Fruit fly (Drosophila melanogaster) whole organism, embryonic: Measurements from ENCODE around the gene CG32182.

Source experiments
- Blimp-1 ChIP-seq: fragments of 200-800 bp; sonication (Bioruptor generic); optimal IDR thresholded peaks from 3 replicates; lab custom pipeline; 2018; ENCODE audit warnings: missing biosample characterization, missing genetic modification characterization, mild to moderate bottlenecking, moderate library complexity, missing genetic modification reagents
- CG10321 ChIP-seq: fragments of 200-800 bp; sonication (Bioruptor generic); IDR thresholded peaks from 2 replicates; pipeline ENCODE4 v1.3.6; 2022; ENCODE audit warnings: missing biosample characterization, missing genetic modification characterization
- CG12769 ChIP-seq: fragments of 200-800 bp; sonication (Bioruptor generic); optimal IDR thresholded peaks from 2 replicates; lab custom pipeline; 2019; ENCODE audit warnings: missing biosample characterization, mild to moderate bottlenecking, missing genetic modification characterization, moderate library complexity
- CG13287 ChIP-seq: fragments of 200-800 bp; sonication (Bioruptor generic); IDR thresholded peaks from 2 replicates; pipeline ENCODE4 v1.3.6; 2022; ENCODE audit warnings: missing biosample characterization, missing genetic modification characterization; ENCODE audit not compliant: partially characterized antibody
- CG14710 ChIP-seq: fragments of 200-800 bp; sonication (Bioruptor generic); optimal IDR thresholded peaks from 3 replicates; lab custom pipeline; 2019; ENCODE audit warnings: missing biosample characterization, mild to moderate bottlenecking, missing genetic modification characterization, moderate library complexity
- CG15479 ChIP-seq: fragments of 200-800 bp; sonication (Bioruptor generic); optimal IDR thresholded peaks from 3 replicates; lab custom pipeline; 2019; ENCODE audit warnings: missing biosample characterization, mild to moderate bottlenecking, missing genetic modification characterization, moderate library complexity
- CG17829 ChIP-seq: fragments of 200-800 bp; optimal IDR thresholded peaks from 2 replicates; lab custom pipeline; 2019; ENCODE audit warnings: missing biosample characterization, mild to moderate bottlenecking, missing genetic modification characterization, moderate library complexity
- CG17912 ChIP-seq: fragments of 200-800 bp; sonication (Bioruptor generic); optimal IDR thresholded peaks from 2 replicates; lab custom pipeline; 2018; ENCODE audit warnings: missing biosample characterization, mild to moderate bottlenecking, missing genetic modification characterization
- CG1832 ChIP-seq: fragments of 200-800 bp; sonication (Bioruptor generic); optimal IDR thresholded peaks from 2 replicates; lab custom pipeline; 2017; ENCODE audit warnings: missing biosample characterization, mild to moderate bottlenecking, missing genetic modification characterization, inconsistent platforms
- CG2202 ChIP-seq: fragments of 200-800 bp; sonication (Bioruptor generic); optimal IDR thresholded peaks from 2 replicates; lab custom pipeline; 2018; ENCODE audit warnings: missing biosample characterization, mild to moderate bottlenecking, missing genetic modification characterization
- CG30020 ChIP-seq: fragments of 200-800 bp; optimal IDR thresholded peaks from 2 replicates; lab custom pipeline; 2019; ENCODE audit warnings: missing biosample characterization, mild to moderate bottlenecking, missing genetic modification characterization, moderate library complexity
- CG31365 ChIP-seq: fragments of 200-800 bp; sonication (Bioruptor generic); optimal IDR thresholded peaks from 2 replicates; lab custom pipeline; 2018; ENCODE audit warnings: missing biosample characterization, mild to moderate bottlenecking, missing genetic modification characterization
- CG32772 ChIP-seq: fragments of 200-800 bp; sonication (Bioruptor generic); IDR thresholded peaks from 2 replicates; pipeline ENCODE4 v1.3.6; 2022; ENCODE audit warnings: missing biosample characterization, missing genetic modification characterization
- CG4282 ChIP-seq: fragments of 200-800 bp; sonication (Bioruptor generic); optimal IDR thresholded peaks from 2 replicates; lab custom pipeline; 2016; ENCODE audit warnings: missing biosample characterization, missing genetic modification characterization
- CG9817 ChIP-seq: fragments of 200-800 bp; sonication (Bioruptor generic); optimal IDR thresholded peaks from 2 replicates; lab custom pipeline; 2018; ENCODE audit warnings: missing biosample characterization, mild to moderate bottlenecking, missing genetic modification characterization, moderate library complexity
- CG9932 ChIP-seq: fragments of 200-800 bp; sonication (Bioruptor generic); IDR thresholded peaks from 2 replicates; pipeline ENCODE4 v1.3.6; 2022; ENCODE audit warnings: missing biosample characterization, missing genetic modification characterization
- Chrac-16 ChIP-seq: fragments of 200-800 bp; sonication (Bioruptor generic); optimal IDR thresholded peaks from 3 replicates; lab custom pipeline; 2016; ENCODE audit warnings: missing biosample characterization, missing genetic modification characterization
- CkIIα-i1 ChIP-seq: fragments of 200-800 bp; sonication (Bioruptor generic); IDR thresholded peaks from 2 replicates; pipeline ENCODE4 v1.3.6; 2022; ENCODE audit warnings: missing biosample characterization, missing genetic modification characterization
- Deaf1 ChIP-seq: fragments of 200-800 bp; optimal IDR thresholded peaks from 3 replicates; lab custom pipeline; 2019; ENCODE audit warnings: missing biosample characterization, mild to moderate bottlenecking, missing genetic modification characterization, moderate library complexity
- Eip74EF ChIP-seq, 2 experiments: fragments of 200-800 bp in 1 of 2; fragments of >200 bp in 1 of 2; sonication (Bioruptor generic) in 1 of 2; optimal IDR thresholded peaks; 2 replicates each; lab custom pipeline; 2017 to 2019; ENCODE audit warnings: missing biosample characterization in 2 of 2, missing genetic modification characterization in 2 of 2, mild to moderate bottlenecking in 1 of 2, moderate library complexity in 1 of 2
- Ets65A ChIP-seq: fragments of 200-800 bp; sonication (Bioruptor generic); peaks from one replicate; lab custom pipeline; 2016; ENCODE audit warnings: missing biosample characterization, missing genetic modification characterization
- Hmx ChIP-seq: fragments of 200-800 bp; sonication (Bioruptor generic); optimal IDR thresholded peaks from 2 replicates; lab custom pipeline; 2016; ENCODE audit warnings: missing biosample characterization, missing genetic modification characterization
- Kr ChIP-seq: fragments of 200-800 bp; sonication (Bioruptor generic); optimal IDR thresholded peaks from 2 replicates; lab custom pipeline; 2017; ENCODE audit warnings: missing biosample characterization, mild to moderate bottlenecking, missing genetic modification characterization
- Max ChIP-seq: fragments of 200-800 bp; sonication (Bioruptor generic); optimal IDR thresholded peaks from 2 replicates; lab custom pipeline; 2016; ENCODE audit warnings: missing biosample characterization, mild to moderate bottlenecking, missing genetic modification characterization
- Spps ChIP-seq: fragments of 200-800 bp; sonication (Bioruptor generic); optimal IDR thresholded peaks from 2 replicates; lab custom pipeline; 2018; ENCODE audit warnings: missing biosample characterization, mild to moderate bottlenecking, missing genetic modification characterization
- Sry-δ ChIP-seq: fragments of 200-800 bp; sonication (Bioruptor generic); optimal IDR thresholded peaks from 2 replicates; lab custom pipeline; 2016; ENCODE audit warnings: missing biosample characterization, missing genetic modification characterization
- Ssrp ChIP-seq: fragments of 200-800 bp; sonication (Bioruptor generic); optimal IDR thresholded peaks from 2 replicates; lab custom pipeline; 2018; ENCODE audit warnings: missing biosample characterization, mild to moderate bottlenecking, missing genetic modification characterization, moderate library complexity
- Vsx1 ChIP-seq: fragments of 200-800 bp; sonication (Bioruptor generic); optimal IDR thresholded peaks from 2 replicates; lab custom pipeline; 2017; ENCODE audit warnings: missing biosample characterization, mild to moderate bottlenecking, missing genetic modification characterization, missing genetic modification reagents
- Xbp1 ChIP-seq: fragments of 200-800 bp; sonication (Bioruptor generic); optimal IDR thresholded peaks from 3 replicates; lab custom pipeline; 2016; ENCODE audit warnings: missing biosample characterization, mild to moderate bottlenecking, missing genetic modification characterization
- ab ChIP-seq: fragments of 200-800 bp; sonication (Bioruptor generic); optimal IDR thresholded peaks from 2 replicates; lab custom pipeline; 2016; ENCODE audit warnings: missing biosample characterization, missing genetic modification characterization
- abd-A ChIP-seq: fragments of 200-800 bp; sonication (Bioruptor generic); optimal IDR thresholded peaks from 3 replicates; lab custom pipeline; 2019; ENCODE audit warnings: missing biosample characterization, mild to moderate bottlenecking, missing genetic modification characterization, moderate library complexity
- ap ChIP-seq: fragments of 200-800 bp; sonication (Bioruptor generic); IDR thresholded peaks from 2 replicates; pipeline ENCODE4 v1.3.6; 2022; ENCODE audit warnings: missing biosample characterization, missing genetic modification characterization
- br ChIP-seq: fragments of >200 bp; optimal IDR thresholded peaks from 2 replicates; lab custom pipeline; 2017
- caup ChIP-seq: fragments of 200-800 bp; sonication (Bioruptor generic); optimal IDR thresholded peaks from 3 replicates; lab custom pipeline; 2017; ENCODE audit warnings: missing biosample characterization, mild to moderate bottlenecking, missing genetic modification characterization, moderate library complexity; ENCODE audit not compliant: severe bottlenecking
- crc ChIP-seq: fragments of 200-800 bp; sonication (Bioruptor generic); optimal IDR thresholded peaks from 2 replicates; lab custom pipeline; 2016; ENCODE audit warnings: missing biosample characterization, missing genetic modification characterization
- cwo ChIP-seq: fragments of 200-800 bp; sonication (Bioruptor generic); optimal IDR thresholded peaks from 3 replicates; lab custom pipeline; 2017; ENCODE audit warnings: missing biosample characterization, missing genetic modification characterization, mild to moderate bottlenecking, moderate library complexity, missing genetic modification reagents
- dm ChIP-seq: fragments of 200-800 bp; sonication (Bioruptor generic); optimal IDR thresholded peaks from 3 replicates; lab custom pipeline; 2016; ENCODE audit warnings: missing biosample characterization, missing genetic modification characterization
- emc ChIP-seq: fragments of 200-800 bp; sonication (Bioruptor generic); optimal IDR thresholded peaks from 2 replicates; lab custom pipeline; 2016; ENCODE audit warnings: missing biosample characterization, missing genetic modification characterization
- gsb-n ChIP-seq: fragments of 200-800 bp; sonication (Bioruptor generic); optimal IDR thresholded peaks from 3 replicates; lab custom pipeline; 2018; ENCODE audit warnings: missing biosample characterization, mild to moderate bottlenecking, missing genetic modification characterization
- insv ChIP-seq, 2 experiments: fragments of 200-800 bp; sonication (Bioruptor generic); optimal IDR thresholded peaks; 3 replicates each; lab custom pipeline; 2016 to 2018; ENCODE audit warnings: missing biosample characterization in 2 of 2, missing genetic modification characterization in 2 of 2
- mirr ChIP-seq: fragments of 200-800 bp; sonication (Bioruptor generic); optimal IDR thresholded peaks from 3 replicates; lab custom pipeline; 2018; ENCODE audit warnings: missing biosample characterization, mild to moderate bottlenecking, missing genetic modification characterization
- pros ChIP-seq: fragments of 200-800 bp; sonication (Bioruptor generic); optimal IDR thresholded peaks from 3 replicates; lab custom pipeline; 2019; ENCODE audit warnings: missing biosample characterization, mild to moderate bottlenecking, missing genetic modification characterization, moderate library complexity
- pum ChIP-seq: fragments of 200-800 bp; sonication (Bioruptor generic); optimal IDR thresholded peaks from 2 replicates; lab custom pipeline; 2016; ENCODE audit warnings: missing biosample characterization, missing genetic modification characterization
- sc ChIP-seq, 3 experiments: fragments of >200 bp in 2 of 3; fragments of 200-800 bp in 1 of 3; sonication (Bioruptor generic) in 1 of 3; optimal IDR thresholded peaks; 2 replicates in 2 of 3; 3 replicates in 1 of 3; lab custom pipeline; 2017; ENCODE audit warnings: mild to moderate bottlenecking in 1 of 3, missing biosample characterization in 1 of 3, missing genetic modification characterization in 1 of 3, missing genetic modification reagents in 1 of 3
- seq ChIP-seq: fragments of 200-800 bp; sonication (Bioruptor generic); IDR thresholded peaks from 2 replicates; pipeline ENCODE4 v1.3.6; 2022; ENCODE audit warnings: missing biosample characterization, missing genetic modification characterization
- sima ChIP-seq: fragments of 200-800 bp; sonication (Bioruptor generic); optimal IDR thresholded peaks from 2 replicates; lab custom pipeline; 2016; ENCODE audit warnings: missing biosample characterization, missing genetic modification characterization
- sna ChIP-seq: fragments of 200-800 bp; sonication (Bioruptor generic); IDR thresholded peaks from 2 replicates; pipeline ENCODE4 v1.3.6; 2022; ENCODE audit warnings: missing biosample characterization, missing genetic modification characterization; ENCODE audit not compliant: partially characterized antibody
- vvl ChIP-seq: fragments of 200-800 bp; sonication (Bioruptor generic); IDR thresholded peaks from 2 replicates; pipeline ENCODE4 v1.3.6; 2022; ENCODE audit warnings: missing biosample characterization, missing genetic modification characterization
- zen ChIP-seq: fragments of 200-800 bp; sonication (Bioruptor generic); optimal IDR thresholded peaks from 3 replicates; lab custom pipeline; 2018; ENCODE audit warnings: missing biosample characterization, mild to moderate bottlenecking, missing genetic modification characterization, moderate library complexity
- zfh2 ChIP-seq: fragments of 200-800 bp; sonication (Bioruptor generic); optimal IDR thresholded peaks from 2 replicates; lab custom pipeline; 2016; ENCODE audit warnings: missing biosample characterization, missing genetic modification characterization

CG32182 gene

DNA sequence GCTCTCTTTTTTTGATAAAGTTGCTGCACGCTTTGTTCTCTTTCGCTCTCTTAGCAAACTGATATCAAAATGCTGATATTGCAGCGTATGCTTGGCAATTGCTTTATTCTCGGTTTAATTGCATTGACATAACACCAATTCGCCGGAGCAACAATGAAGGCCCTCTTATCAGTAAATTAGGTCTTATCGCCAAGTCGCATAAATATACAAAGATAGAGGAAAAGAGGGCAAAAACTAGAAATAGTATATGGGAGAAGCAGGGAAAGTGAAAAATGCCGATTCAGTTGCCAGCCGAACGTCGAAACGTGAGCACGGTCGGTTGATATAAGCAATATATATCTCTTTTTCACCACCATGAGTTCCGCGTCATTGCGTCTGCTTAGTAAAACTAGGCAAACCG is 17.4 kb upstream of the CG32182 start, which contains the start of gene CG7460 (continued):
- TF ChIP-seq sc (optimal IDR thresholded peaks at IDR 0.05; lab: Kevin White, UChicago), result no peak
- no peak for TF ChIP-seq sc (GFP tag; optimal IDR thresholded peaks at IDR 0.05; lab: Kevin White, UChicago)
- no peak for TF ChIP-seq Spps (tag; lab: Kevin White, UChicago)
- TF ChIP-seq Ets65A (GFP tag; lab: Kevin White, UChicago), result no peak
- TF ChIP-seq ab (GFP tag; lab: Kevin White, UChicago), result no peak
- TF ChIP-seq Chrac-16 (GFP tag; lab: Kevin White, UChicago), result no peak
- no peak for TF ChIP-seq CG9932
- TF ChIP-seq pum, result no peak
- TF ChIP-seq pros (GFP tag; lab: Kevin White, UChicago), result no peak
- TF ChIP-seq gsb-n, result no peak
- no peak for TF ChIP-seq CG1832 (GFP tag; lab: Kevin White, UChicago)
- peak; percentile 60 for TF ChIP-seq mirr (GFP tag; lab: Kevin White, UChicago)
- TF ChIP-seq zfh2 (GFP tag; lab: Kevin White, UChicago), result no peak
- no peak for TF ChIP-seq CkIIα-i1 (GFP tag; lab: Robert Waterston, UW)
- no peak for TF ChIP-seq CG17829 (tag; lab: Kevin White, UChicago)
- TF ChIP-seq CG30020 (tag; lab: Kevin White, UChicago), result no peak
- peak; percentile 18; the same call in 1 of the 2 replicates for TF ChIP-seq CG13287 (GFP tag; lab: Robert Waterston, UW)
- TF ChIP-seq insv (GFP tag; optimal IDR thresholded peaks at IDR 0.05; lab: Kevin White, UChicago), result no peak
- no peak for TF ChIP-seq crc
- TF ChIP-seq Blimp-1 (GFP tag; lab: Kevin White, UChicago), result no peak
- peak; percentile 50 for TF ChIP-seq CG17912 (GFP tag; lab: Kevin White, UChicago)
- TF ChIP-seq dm (GFP tag; lab: Kevin White, UChicago), result no peak
- TF ChIP-seq zen (tag; lab: Kevin White, UChicago), result no peak
- no peak for TF ChIP-seq Sry-δ (GFP tag; lab: Kevin White, UChicago)
- no peak for TF ChIP-seq Hmx
- TF ChIP-seq Vsx1 (GFP tag; lab: Kevin White, UChicago), result peak; percentile 68
- TF ChIP-seq caup (GFP tag; lab: Kevin White, UChicago), result no peak
- TF ChIP-seq sima (GFP tag; lab: Kevin White, UChicago), result no peak
- TF ChIP-seq br (lab: Kevin White, UChicago), result no peak
- peak; percentile 57 for TF ChIP-seq CG15479 (GFP tag; lab: Kevin White, UChicago)
- TF ChIP-seq Ssrp, result no peak
- no peak for TF ChIP-seq CG9817 (tag; lab: Kevin White, UChicago)
- TF ChIP-seq CG4282 (GFP tag; lab: Kevin White, UChicago), result no peak
- no peak for TF ChIP-seq Eip74EF (GFP tag; optimal IDR thresholded peaks at IDR 0.05; lab: Kevin White, UChicago)
- no peak for TF ChIP-seq Xbp1 (GFP tag; lab: Kevin White, UChicago)
- no peak for TF ChIP-seq CG14710 (tag; lab: Kevin White, UChicago)
- TF ChIP-seq Deaf1 (tag; lab: Kevin White, UChicago), result peak; percentile 61
- TF ChIP-seq CG10321, result no peak
- TF ChIP-seq Kr (GFP tag; lab: Kevin White, UChicago), result no peak
- TF ChIP-seq seq (GFP tag; lab: Robert Waterston, UW), result no peak
- no peak for TF ChIP-seq CG32772 (GFP tag; lab: Robert Waterston, UW)
- no peak for TF ChIP-seq Max
- TF ChIP-seq sna (GFP tag; lab: Robert Waterston, UW), result peak; percentile 28; the same call in 1 of the 2 replicates
- TF ChIP-seq CG12769, result peak; percentile 71
- TF ChIP-seq CG2202 (tag; lab: Kevin White, UChicago), result no peak
- TF ChIP-seq ap (GFP tag; lab: Robert Waterston, UW), result no peak
- no peak for TF ChIP-seq emc (GFP tag; lab: Kevin White, UChicago)
- no peak for TF ChIP-seq cwo (GFP tag; lab: Kevin White, UChicago)
- no peak for TF ChIP-seq abd-A (tag; lab: Kevin White, UChicago)
- 0 out of 2 replicates have a peak, but pooled peaks have one; percentile 7 for TF ChIP-seq vvl
- TF ChIP-seq CG31365, result no peak
